Worm (Caenorhabditis elegans): ENCODE data around the gene nduf-2.2.

DNA sequence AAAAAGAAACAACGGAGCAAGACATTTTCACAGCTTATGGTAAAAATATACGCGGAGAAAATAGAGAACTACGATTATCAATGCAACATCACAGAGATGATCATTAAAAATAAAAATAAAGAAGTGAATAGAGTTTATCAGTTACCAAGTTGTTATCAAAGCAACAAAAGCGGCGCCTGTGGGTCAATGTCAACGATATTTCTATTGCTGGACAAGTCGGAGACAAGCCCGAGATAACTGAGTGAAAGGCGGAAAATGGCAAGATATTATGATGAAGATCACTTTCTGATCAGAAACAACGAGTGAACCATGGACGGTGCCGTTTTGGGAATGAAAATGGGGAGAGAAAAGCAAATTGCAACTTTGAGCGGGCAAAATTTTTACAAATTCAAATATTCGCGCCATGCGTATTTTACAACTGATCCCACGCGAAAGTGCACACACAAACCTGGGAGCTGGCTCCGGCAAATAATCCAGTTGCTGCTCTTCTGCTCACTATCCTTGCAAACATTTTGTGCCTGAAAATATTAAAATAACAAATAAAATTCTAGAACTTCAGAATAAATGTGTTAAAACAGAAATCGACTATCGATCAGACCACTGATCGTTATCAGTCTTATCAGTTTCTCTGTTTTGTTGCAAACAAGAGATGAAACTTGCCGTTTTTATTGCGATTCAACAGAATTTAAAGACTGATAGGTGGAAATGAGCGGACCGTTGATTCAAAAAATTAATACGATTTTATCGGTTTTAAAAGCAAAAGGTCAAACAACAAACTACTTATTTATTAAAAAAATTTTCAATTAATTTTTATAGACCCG lies 22.5 kb upstream of the nduf-2.2 start, which contains the start of gene mel-32:
- no peak for TF ChIP-seq mep-1 (tag; optimal IDR thresholded peaks at IDR 0.05)
- TF ChIP-seq lin-13 (tag; optimal IDR thresholded peaks at IDR 0.05), result no peak
- no peak for TF ChIP-seq pha-4 (tag; optimal IDR thresholded peaks at IDR 0.05)
- TF ChIP-seq ham-2 (GFP tag; optimal IDR thresholded peaks at IDR 0.05), result no peak
- no peak for TF ChIP-seq ztf-11 (tag; optimal IDR thresholded peaks at IDR 0.05)
- TF ChIP-seq lin-32 (GFP tag; optimal IDR thresholded peaks at IDR 0.05), result no peak
- TF ChIP-seq drap-1 (GFP tag; optimal IDR thresholded peaks at IDR 0.05), result no peak
- TF ChIP-seq nhr-237 (tag; optimal IDR thresholded peaks at IDR 0.05), result no peak
- TF ChIP-seq nhr-76 (tag; optimal IDR thresholded peaks at IDR 0.05), result no peak
- no peak for TF ChIP-seq ces-1 (GFP tag; optimal IDR thresholded peaks at IDR 0.05)
- TF ChIP-seq nhr-2 (tag; optimal IDR thresholded peaks at IDR 0.05), result no peak
- TF ChIP-seq unc-62 (GFP tag; optimal IDR thresholded peaks at IDR 0.05), result no peak

Measured in whole organism, mixed stage, embryonic.